Fruit fly (Drosophila melanogaster): ENCODE data around the gene nSyb.

Gene nSyb

dm6 chr3L:1602833-1603128 lies 34.8 kb downstream of the nSyb start, which contains the start of the genes CG18170 and CG33791:
CG18170 (plus strand) TSS chr3L:1602954.
CG33791 (plus strand) TSS chr3L:1602954.
- TF ChIP-seq D1 (tag; optimal IDR thresholded peaks at IDR 0.05) (no peak), Snoo (tag; optimal IDR thresholded peaks at IDR 0.05) (no peak), CG34367 (tag; optimal IDR thresholded peaks at IDR 0.05) (no peak), CG10348 (GFP tag; IDR thresholded peaks at IDR 0.05) (no peak)

dm6 chr3L:1602064-1602832 lies 35.3 kb downstream of the nSyb start, which contains the start of gene CG12104:
CG12104 (minus strand) TSS chr3L:1602674.
- TF ChIP-seq D1 (tag; optimal IDR thresholded peaks at IDR 0.05) (no peak), EcR (GFP tag; optimal IDR thresholded peaks at IDR 0.05) (peak; percentile 44), CG13204 (GFP tag; optimal IDR thresholded peaks at IDR 0.05) (peak; percentile 98), CG12605 (GFP tag; IDR thresholded peaks at IDR 0.05) (no peak), CG17806 (tag; optimal IDR thresholded peaks at IDR 0.05) (no peak), CG14655 (GFP tag; optimal IDR thresholded peaks at IDR 0.05) (no peak), fd96Ca (GFP tag; IDR thresholded peaks at IDR 0.05) (no peak), Pif1B (GFP tag; optimal IDR thresholded peaks at IDR 0.05) (no peak), Ets98B (GFP tag; IDR thresholded peaks at IDR 0.05) (0 out of 2 replicates have a peak, but pooled peaks have one; percentile 5), Pif1A (GFP tag; optimal IDR thresholded peaks at IDR 0.05) (no peak), gl (tag; optimal IDR thresholded peaks at IDR 0.05) (no peak), CG34367 (tag; optimal IDR thresholded peaks at IDR 0.05) (peak; percentile 0), CG15710 (tag; optimal IDR thresholded peaks at IDR 0.05) (no peak), CG4496 (GFP tag; IDR thresholded peaks at IDR 0.05) (no peak), rn (GFP tag; IDR thresholded peaks at IDR 0.05) (no peak), CG10348 (GFP tag; IDR thresholded peaks at IDR 0.05) (no peak)

dm6 chr3L:1592822-1593452 lies 44.6 kb downstream of the nSyb start:
- no peak for TF ChIP-seq CG10348 (GFP tag; IDR thresholded peaks at IDR 0.05)
- no peak for TF ChIP-seq CG8159 (tag; optimal IDR thresholded peaks at IDR 0.05)
- TF ChIP-seq rn (GFP tag; IDR thresholded peaks at IDR 0.05), result no peak
- TF ChIP-seq D1 (tag; optimal IDR thresholded peaks at IDR 0.05), result no peak
- TF ChIP-seq fd96Ca (GFP tag; IDR thresholded peaks at IDR 0.05), result 0 out of 3 replicates have a peak, but pooled peaks have one; percentile 23
- TF ChIP-seq CG4496 (GFP tag; IDR thresholded peaks at IDR 0.05), result 0 out of 3 replicates have a peak, but pooled peaks have one; percentile 38
- TF ChIP-seq CG9948 (tag; optimal IDR thresholded peaks at IDR 0.05), result no peak
- TF ChIP-seq CG15710 (tag; optimal IDR thresholded peaks at IDR 0.05), result peak; percentile 4
- no peak for TF ChIP-seq Pif1A (GFP tag; optimal IDR thresholded peaks at IDR 0.05)
- TF ChIP-seq CG13204 (GFP tag; optimal IDR thresholded peaks at IDR 0.05), result peak; percentile 52
- TF ChIP-seq Ets98B (GFP tag; IDR thresholded peaks at IDR 0.05), result peak; percentile 27; the same call in 1 of the 2 replicates
- peak; percentile 33 for TF ChIP-seq gl (tag; optimal IDR thresholded peaks at IDR 0.05)
- TF ChIP-seq CG8301 (tag; optimal IDR thresholded peaks at IDR 0.05), result peak; percentile 47
- TF ChIP-seq Pif1B (GFP tag; optimal IDR thresholded peaks at IDR 0.05), result no peak
- TF ChIP-seq Snoo (tag; optimal IDR thresholded peaks at IDR 0.05), result peak; percentile 23
- TF ChIP-seq CG12605 (GFP tag; IDR thresholded peaks at IDR 0.05), result no peak; the same call in 1 of the 2 replicates
- TF ChIP-seq CG14655 (GFP tag; optimal IDR thresholded peaks at IDR 0.05), result no peak
- peak; percentile 97 for TF ChIP-seq EcR (GFP tag; optimal IDR thresholded peaks at IDR 0.05)
- no peak for TF ChIP-seq CG32121 (GFP tag; IDR thresholded peaks at IDR 0.05)
- no peak for TF ChIP-seq CG17806 (tag; optimal IDR thresholded peaks at IDR 0.05)
- no peak for TF ChIP-seq CG34367 (tag; optimal IDR thresholded peaks at IDR 0.05)

- TF ChIP-seq CG12605 (GFP tag; IDR thresholded peaks at IDR 0.05) (no peak), EcR (GFP tag; optimal IDR thresholded peaks at IDR 0.05) (peak; percentile 32), CG8301 (tag; optimal IDR thresholded peaks at IDR 0.05) (peak; percentile 29), Pif1B (GFP tag; optimal IDR thresholded peaks at IDR 0.05) (peak; percentile 85), CG14655 (GFP tag; optimal IDR thresholded peaks at IDR 0.05) (peak; percentile 41), rn (GFP tag; IDR thresholded peaks at IDR 0.05) (no peak), CG4496 (GFP tag; IDR thresholded peaks at IDR 0.05) (peak; percentile 85), CG9948 (tag; optimal IDR thresholded peaks at IDR 0.05) (peak; percentile 43), CG32121 (GFP tag; IDR thresholded peaks at IDR 0.05) (peak; percentile 65; the same call in 1 of the 2 replicates), CG10348 (GFP tag; IDR thresholded peaks at IDR 0.05) (no peak), CG34367 (tag; optimal IDR thresholded peaks at IDR 0.05) (peak; percentile 74), CG8159 (tag; optimal IDR thresholded peaks at IDR 0.05) (peak; percentile 75), Pif1A (GFP tag; optimal IDR thresholded peaks at IDR 0.05) (peak; percentile 88), Ets98B (GFP tag; IDR thresholded peaks at IDR 0.05) (peak; percentile 42; the same call in 1 of the 2 replicates), CG13204 (GFP tag; optimal IDR thresholded peaks at IDR 0.05) (peak; percentile 70), fd96Ca (GFP tag; IDR thresholded peaks at IDR 0.05) (peak; percentile 70; the same call in 2 of the 3 replicates), CG15710 (tag; optimal IDR thresholded peaks at IDR 0.05) (peak; percentile 74), Snoo (tag; optimal IDR thresholded peaks at IDR 0.05) (peak; percentile 86), CG17806 (tag; optimal IDR thresholded peaks at IDR 0.05) (peak; percentile 51), D1 (tag; optimal IDR thresholded peaks at IDR 0.05) (no peak), gl (tag; optimal IDR thresholded peaks at IDR 0.05) (peak; percentile 89)
These were observed 45.7 kb downstream of the nSyb start for dm6 chr3L:1591692-1592371.

- TF ChIP-seq Pif1B (GFP tag; optimal IDR thresholded peaks at IDR 0.05), result no peak
- no peak for TF ChIP-seq CG12605 (GFP tag; IDR thresholded peaks at IDR 0.05)
- TF ChIP-seq CG9948 (tag; optimal IDR thresholded peaks at IDR 0.05), result no peak
- no peak for TF ChIP-seq CG10348 (GFP tag; IDR thresholded peaks at IDR 0.05)
- TF ChIP-seq Snoo (tag; optimal IDR thresholded peaks at IDR 0.05), result no peak
- TF ChIP-seq Ets98B (GFP tag; IDR thresholded peaks at IDR 0.05), result no peak
- TF ChIP-seq CG14655 (GFP tag; optimal IDR thresholded peaks at IDR 0.05), result no peak
- no peak for TF ChIP-seq D1 (tag; optimal IDR thresholded peaks at IDR 0.05)
- TF ChIP-seq CG8159 (tag; optimal IDR thresholded peaks at IDR 0.05), result no peak
- no peak for TF ChIP-seq CG34367 (tag; optimal IDR thresholded peaks at IDR 0.05)
- no peak for TF ChIP-seq CG17806 (tag; optimal IDR thresholded peaks at IDR 0.05)
These were observed 47.4 kb downstream of the nSyb start for dm6 chr3L:1590194-1590593.

Data from whole organism, pupa.